Fruit fly (Drosophila melanogaster) whole organism, pupa: ENCODE measurements around the gene Elba1.

Experiments used
- CG10348 ChIP-seq: fragments of 200-800 bp; sonication (Bioruptor generic); IDR thresholded peaks from 2 replicates; pipeline ENCODE4 v1.3.6; 2022; ENCODE audit warnings: missing biosample characterization, missing genetic modification characterization
- CG13204 ChIP-seq: fragments of 200-800 bp; sonication (Bioruptor generic); optimal IDR thresholded peaks from 2 replicates; lab custom pipeline; 2018; ENCODE audit warnings: missing biosample characterization, mild to moderate bottlenecking, missing genetic modification characterization, moderate library complexity
- CG14655 ChIP-seq: fragments of 200-800 bp; sonication (Bioruptor generic); optimal IDR thresholded peaks from 3 replicates; lab custom pipeline; 2017; ENCODE audit warnings: mild to moderate bottlenecking, missing biosample characterization, missing genetic modification reagents, missing genetic modification characterization
- CG17806 ChIP-seq: fragments of 200-800 bp; sonication (Bioruptor generic); optimal IDR thresholded peaks from 2 replicates; lab custom pipeline; 2018; ENCODE audit warnings: missing biosample characterization, mild to moderate bottlenecking, missing genetic modification characterization, moderate library complexity
- CG32121 ChIP-seq: fragments of 200-800 bp; sonication (Bioruptor generic); IDR thresholded peaks from 2 replicates; pipeline ENCODE4 v1.3.6; 2022; ENCODE audit warnings: missing biosample characterization, missing genetic modification characterization
- CG4496 ChIP-seq: fragments of 200-800 bp; sonication (Bioruptor generic); IDR thresholded peaks from 3 replicates; pipeline ENCODE4 v1.3.6; 2022; ENCODE audit warnings: missing biosample characterization, missing genetic modification characterization
- CG8159 ChIP-seq: fragments of 200-800 bp; sonication (Bioruptor generic); optimal IDR thresholded peaks from 3 replicates; lab custom pipeline; 2018; ENCODE audit warnings: missing biosample characterization, mild to moderate bottlenecking, missing genetic modification characterization, moderate library complexity
- CG9948 ChIP-seq: fragments of 200-800 bp; sonication (Bioruptor generic); optimal IDR thresholded peaks from 2 replicates; lab custom pipeline; 2018; ENCODE audit warnings: missing biosample characterization, mild to moderate bottlenecking, missing genetic modification characterization, moderate library complexity
- D1 ChIP-seq: fragments of 200-800 bp; sonication (Bioruptor generic); optimal IDR thresholded peaks from 2 replicates; lab custom pipeline; 2018; ENCODE audit warnings: missing biosample characterization, mild to moderate bottlenecking, missing genetic modification characterization, moderate library complexity
- EcR ChIP-seq: fragments of 200-800 bp; sonication (Bioruptor generic); optimal IDR thresholded peaks from 3 replicates; lab custom pipeline; 2019; ENCODE audit warnings: missing biosample characterization, missing genetic modification characterization, mild to moderate bottlenecking, moderate library complexity, missing genetic modification reagents
- Snoo ChIP-seq: fragments of 200-800 bp; sonication (Bioruptor generic); optimal IDR thresholded peaks from 3 replicates; lab custom pipeline; 2017; ENCODE audit warnings: missing biosample characterization, mild to moderate bottlenecking, missing genetic modification characterization, inconsistent platforms
- fd96Ca ChIP-seq: fragments of 200-800 bp; sonication (Bioruptor generic); IDR thresholded peaks from 3 replicates; pipeline ENCODE4 v1.3.6; 2022; ENCODE audit warnings: missing biosample characterization, missing genetic modification characterization

DNA sequence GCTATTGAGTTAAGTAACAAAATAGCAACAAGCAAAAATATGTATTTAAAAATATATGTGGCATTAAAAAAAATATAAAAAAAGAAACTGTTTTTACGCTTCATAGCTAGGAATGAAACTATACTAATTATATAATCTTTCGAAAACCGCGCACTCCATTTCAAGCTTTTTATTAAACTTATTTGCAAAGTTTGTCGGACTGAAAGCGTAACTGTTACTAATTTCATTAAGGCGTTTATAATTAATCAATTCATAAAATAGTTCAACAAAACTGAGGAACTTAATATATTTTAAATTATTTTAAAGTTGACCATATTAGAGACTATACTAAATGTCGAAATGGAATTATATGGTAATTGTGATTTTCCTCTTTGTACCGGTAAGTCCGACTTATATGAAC, 41.6 kb downstream of the Elba1 start, which contains the start of gene CG15635:
- TF ChIP-seq CG32121 (GFP tag; lab: Robert Waterston, UW) (no peak), D1 (tag; lab: Kevin White, UChicago) (no peak), CG14655 (no peak), CG8159 (no peak), Snoo (no peak), CG10348 (GFP tag; lab: Robert Waterston, UW) (no peak), CG4496 (GFP tag; lab: Robert Waterston, UW) (no peak), fd96Ca (GFP tag; lab: Robert Waterston, UW) (no peak), CG17806 (tag; lab: Kevin White, UChicago) (no peak), EcR (no peak), CG13204 (GFP tag; lab: Kevin White, UChicago) (no peak), CG9948 (no peak)
